Fruit fly (Drosophila melanogaster): ENCODE data around the gene Mst84Dc.

Gene Mst84Dc

dm6 chr3R:7326200-7326599, 38.3 kb downstream of the Mst84Dc start (continued):
- TF ChIP-seq Sox14 (GFP tag; optimal IDR thresholded peaks at IDR 0.05): peak; percentile 0
- TF ChIP-seq Blimp-1 (GFP tag; optimal IDR thresholded peaks at IDR 0.05): no peak
- no peak for TF ChIP-seq CG7368 (GFP tag; optimal IDR thresholded peaks at IDR 0.05)
- no peak for TF ChIP-seq Gug (GFP tag; IDR thresholded peaks at IDR 0.05)
- no peak for TF ChIP-seq CG6163 (GFP tag; IDR thresholded peaks at IDR 0.05)
- TF ChIP-seq CG34406 (GFP tag; optimal IDR thresholded peaks at IDR 0.05): peak; percentile 5
- peak; percentile 26 for TF ChIP-seq cyc (GFP tag; optimal IDR thresholded peaks at IDR 0.05)
- TF ChIP-seq achi (GFP tag; optimal IDR thresholded peaks at IDR 0.05): peak; percentile 32
- no peak for TF ChIP-seq CG16779 (tag; optimal IDR thresholded peaks at IDR 0.05)
- no peak for TF ChIP-seq eg (GFP tag; IDR thresholded peaks at IDR 0.05)
- TF ChIP-seq Ets21C (GFP tag; optimal IDR thresholded peaks at IDR 0.05): no peak
- no peak for TF ChIP-seq dac (GFP tag; optimal IDR thresholded peaks at IDR 0.05)
- TF ChIP-seq CG4318 (GFP tag; optimal IDR thresholded peaks at IDR 0.05): peak; percentile 9
- TF ChIP-seq ss (GFP tag; optimal IDR thresholded peaks at IDR 0.05): no peak
- TF ChIP-seq lz (GFP tag; optimal IDR thresholded peaks at IDR 0.05): peak; percentile 32
- TF ChIP-seq CG10669 (GFP tag; optimal IDR thresholded peaks at IDR 0.05): peak; percentile 13
- peak; percentile 45 for TF ChIP-seq Smox (GFP tag; optimal IDR thresholded peaks at IDR 0.05)

DNA sequence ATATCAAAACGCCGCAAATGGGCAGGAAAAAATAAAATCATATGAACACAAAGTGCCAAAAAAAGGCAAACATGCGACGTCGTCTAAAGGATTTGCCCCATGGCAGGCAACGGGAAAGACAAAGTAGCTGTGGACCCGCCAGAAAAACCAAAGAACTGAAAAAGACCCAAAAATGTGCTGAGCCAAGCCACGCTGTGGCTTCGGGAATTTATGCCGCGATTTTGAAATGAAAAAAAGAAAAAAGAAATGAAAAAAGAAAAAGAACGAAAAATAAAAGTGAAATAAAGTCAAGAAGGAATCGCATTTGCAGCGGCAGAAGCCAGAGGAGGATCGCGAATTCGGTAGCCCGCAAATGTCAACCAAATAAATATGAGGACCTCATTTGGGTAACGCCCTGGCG, 41.9 kb downstream of the Mst84Dc start:
- no peak for TF ChIP-seq CG7368 (GFP tag; optimal IDR thresholded peaks at IDR 0.05)
- TF ChIP-seq lz (GFP tag; optimal IDR thresholded peaks at IDR 0.05): no peak
- TF ChIP-seq Sox102F (GFP tag; optimal IDR thresholded peaks at IDR 0.05): peak; percentile 35
- TF ChIP-seq CG10669 (GFP tag; optimal IDR thresholded peaks at IDR 0.05): no peak
- peak; percentile 70 for TF ChIP-seq CG6854 (GFP tag; optimal IDR thresholded peaks at IDR 0.05)
- TF ChIP-seq vri (GFP tag; optimal IDR thresholded peaks at IDR 0.05): peak; percentile 79
- no peak for TF ChIP-seq Eip75B (GFP tag; optimal IDR thresholded peaks at IDR 0.05)
- TF ChIP-seq Blimp-1 (GFP tag; optimal IDR thresholded peaks at IDR 0.05): peak; percentile 8

dm6 chr3R:7317107-7317506, 47.4 kb downstream of the Mst84Dc start, which contains the start of gene CG10029:
Gene CG10029 (minus strand): TSS chr3R:7317207.
- no peak for TF ChIP-seq Hr38 (GFP tag; optimal IDR thresholded peaks at IDR 0.05)
- no peak for TF ChIP-seq Eip75B (GFP tag; optimal IDR thresholded peaks at IDR 0.05)
- no peak for TF ChIP-seq CG6854 (GFP tag; optimal IDR thresholded peaks at IDR 0.05)
- TF ChIP-seq CG8319 (GFP tag; optimal IDR thresholded peaks at IDR 0.05): no peak

All from whole organism, prepupa.